Fruit fly (Drosophila melanogaster) whole organism, embryonic: ENCODE results near the gene CG6961.

Experiments used
- CG10565 ChIP-seq: fragments of 200-800 bp; sonication (Bioruptor generic); optimal IDR thresholded peaks from 3 replicates; lab custom pipeline; 2016; ENCODE audit warnings: missing biosample characterization, mild to moderate bottlenecking, missing genetic modification characterization
- CG10654 ChIP-seq: fragments of 200-800 bp; sonication (Bioruptor generic); optimal IDR thresholded peaks from 2 replicates; lab custom pipeline; 2016; ENCODE audit warnings: missing biosample characterization, missing genetic modification characterization
- CG1602 ChIP-seq: fragments of 200-800 bp; sonication (Bioruptor generic); optimal IDR thresholded peaks from 3 replicates; lab custom pipeline; 2016; ENCODE audit warnings: missing biosample characterization, missing genetic modification characterization
- CG16813 ChIP-seq: fragments of 200-800 bp; sonication (Bioruptor generic); IDR thresholded peaks from 3 replicates; pipeline ENCODE4 v1.3.6; 2022; ENCODE audit warnings: missing biosample characterization, missing genetic modification characterization; ENCODE audit not compliant: partially characterized antibody
- CG16815 ChIP-seq: fragments of 200-800 bp; sonication (Bioruptor generic); optimal IDR thresholded peaks from 3 replicates; lab custom pipeline; 2017; ENCODE audit warnings: missing biosample characterization, mild to moderate bottlenecking, missing genetic modification characterization
- CG17359 ChIP-seq: fragments of 200-800 bp; sonication (Bioruptor generic); optimal IDR thresholded peaks from 3 replicates; lab custom pipeline; 2018; ENCODE audit warnings: missing biosample characterization, mild to moderate bottlenecking, missing genetic modification characterization, moderate library complexity
- CG17361 ChIP-seq: fragments of 200-800 bp; sonication (Bioruptor generic); IDR thresholded peaks from 3 replicates; pipeline ENCODE4 v1.3.6; 2022; ENCODE audit warnings: missing biosample characterization, missing genetic modification characterization
- CG18599 ChIP-seq: fragments of 200-800 bp; sonication (Bioruptor generic); optimal IDR thresholded peaks from 3 replicates; lab custom pipeline; 2017; ENCODE audit warnings: missing biosample characterization, missing genetic modification characterization, mild to moderate bottlenecking, moderate library complexity, missing genetic modification reagents
- CG2120 ChIP-seq: fragments of 200-800 bp; sonication (Bioruptor generic); optimal IDR thresholded peaks from 3 replicates; lab custom pipeline; 2016; ENCODE audit warnings: missing biosample characterization, missing genetic modification characterization
- CG34376 ChIP-seq: fragments of 200-800 bp; sonication (Bioruptor generic); optimal IDR thresholded peaks from 2 replicates; lab custom pipeline; 2018; ENCODE audit warnings: missing biosample characterization, mild to moderate bottlenecking, missing genetic modification characterization
- CG3995 ChIP-seq: fragments of 200-800 bp; sonication (Bioruptor generic); optimal IDR thresholded peaks from 3 replicates; lab custom pipeline; 2016; ENCODE audit warnings: missing biosample characterization, missing genetic modification characterization
- CG4424 ChIP-seq: fragments of 200-800 bp; sonication (Bioruptor generic); optimal IDR thresholded peaks from 3 replicates; lab custom pipeline; 2016; ENCODE audit warnings: missing biosample characterization, missing genetic modification characterization
- CG8089 ChIP-seq: fragments of 200-800 bp; sonication (Bioruptor generic); optimal IDR thresholded peaks from 3 replicates; lab custom pipeline; 2016; ENCODE audit warnings: missing biosample characterization, missing genetic modification characterization
- CG8359 ChIP-seq: fragments of 200-800 bp; sonication (Bioruptor generic); optimal IDR thresholded peaks from 2 replicates; lab custom pipeline; 2017; ENCODE audit warnings: missing biosample characterization, mild to moderate bottlenecking, missing genetic modification characterization, borderline replicate concordance
- Chrac-16 ChIP-seq: fragments of 200-800 bp; sonication (Bioruptor generic); optimal IDR thresholded peaks from 3 replicates; lab custom pipeline; 2016; ENCODE audit warnings: missing biosample characterization, missing genetic modification characterization
- CrebB ChIP-seq: fragments of 200-800 bp; sonication (Bioruptor generic); optimal IDR thresholded peaks from 3 replicates; lab custom pipeline; 2018; ENCODE audit warnings: missing biosample characterization, mild to moderate bottlenecking, missing genetic modification characterization
- D19A ChIP-seq: fragments of 200-800 bp; optimal IDR thresholded peaks from 3 replicates; lab custom pipeline; 2019; ENCODE audit warnings: missing biosample characterization, mild to moderate bottlenecking, missing genetic modification characterization, moderate library complexity
- Dek ChIP-seq: fragments of 200-800 bp; sonication (Bioruptor generic); optimal IDR thresholded peaks from 3 replicates; lab custom pipeline; 2019; ENCODE audit warnings: missing biosample characterization, mild to moderate bottlenecking, missing genetic modification characterization, moderate library complexity
- Dip2 ChIP-seq: fragments of 200-800 bp; sonication (Bioruptor generic); IDR thresholded peaks from 2 replicates; pipeline ENCODE4 v1.3.6; 2022; ENCODE audit warnings: missing biosample characterization, missing genetic modification characterization
- H15 ChIP-seq: fragments of 200-800 bp; sonication (Bioruptor generic); IDR thresholded peaks from 3 replicates; pipeline ENCODE4 v1.3.6; 2022; ENCODE audit warnings: missing biosample characterization, missing genetic modification characterization
- Lim3 ChIP-seq: fragments of 200-800 bp; sonication (Bioruptor generic); IDR thresholded peaks from 2 replicates; pipeline ENCODE4 v1.3.6; 2022; ENCODE audit warnings: missing biosample characterization, missing genetic modification characterization
- Med ChIP-seq: fragments of 200-800 bp; sonication (Bioruptor generic); peaks from one replicate; lab custom pipeline; 2016; ENCODE audit warnings: missing biosample characterization, missing genetic modification characterization, mild to moderate bottlenecking, inconsistent platforms, moderate library complexity
- NC2α ChIP-seq: fragments of 200-800 bp; sonication (Bioruptor generic); optimal IDR thresholded peaks from 2 replicates; lab custom pipeline; 2016; ENCODE audit warnings: missing biosample characterization, missing genetic modification characterization
- NK7.1 ChIP-seq: fragments of 200-800 bp; sonication (Bioruptor generic); optimal IDR thresholded peaks from 3 replicates; lab custom pipeline; 2016; ENCODE audit warnings: missing biosample characterization, missing genetic modification characterization
- Nf-YB ChIP-seq: fragments of 200-800 bp; sonication (Bioruptor generic); optimal IDR thresholded peaks from 3 replicates; lab custom pipeline; 2019; ENCODE audit warnings: missing biosample characterization, mild to moderate bottlenecking, missing genetic modification characterization, moderate library complexity
- Ravus ChIP-seq: fragments of 200-800 bp; sonication (Bioruptor generic); IDR thresholded peaks from 2 replicates; pipeline ENCODE4 v1.3.6; 2022; ENCODE audit warnings: missing biosample characterization, missing genetic modification characterization
- Side ChIP-seq: fragments of 200-800 bp; sonication (Bioruptor generic); optimal IDR thresholded peaks from 2 replicates; lab custom pipeline; 2016; ENCODE audit warnings: missing biosample characterization, missing genetic modification characterization
- Sox100B ChIP-seq: fragments of 200-800 bp; sonication (Bioruptor generic); optimal IDR thresholded peaks from 3 replicates; lab custom pipeline; 2018; ENCODE audit warnings: missing biosample characterization, mild to moderate bottlenecking, missing genetic modification characterization
- Trl ChIP-seq, 3 experiments: fragments of >200 bp in 2 of 3; fragments of 200-800 bp in 1 of 3; sonication (Bioruptor generic) in 1 of 3; optimal IDR thresholded peaks; 2 replicates in 1 of 3; 3 replicates in 2 of 3; lab custom pipeline; 2016 to 2017; ENCODE audit warnings: missing biosample characterization in 1 of 3, missing genetic modification characterization in 1 of 3
- Xrp1 ChIP-seq: fragments of 200-800 bp; sonication (Bioruptor generic); IDR thresholded peaks from 2 replicates; pipeline ENCODE4 v1.3.6; 2022; ENCODE audit warnings: missing biosample characterization, missing genetic modification characterization
- YL-1 ChIP-seq: fragments of 200-800 bp; sonication (Bioruptor generic); optimal IDR thresholded peaks from 3 replicates; lab custom pipeline; 2017; ENCODE audit warnings: missing biosample characterization, mild to moderate bottlenecking, missing genetic modification characterization
- az2 ChIP-seq: fragments of 200-800 bp; sonication (Bioruptor generic); optimal IDR thresholded peaks from 3 replicates; lab custom pipeline; 2016; ENCODE audit warnings: missing biosample characterization, missing genetic modification characterization
- bbx ChIP-seq: fragments of 200-800 bp; sonication (Bioruptor generic); IDR thresholded peaks from 2 replicates; pipeline ENCODE4 v1.3.6; 2022; ENCODE audit warnings: missing biosample characterization, missing genetic modification characterization; ENCODE audit not compliant: partially characterized antibody
- bcd ChIP-seq: fragments of 200-800 bp; sonication (Bioruptor generic); optimal IDR thresholded peaks from 2 replicates; lab custom pipeline; 2017; ENCODE audit warnings: missing biosample characterization, mild to moderate bottlenecking, missing genetic modification characterization
- bigmax ChIP-seq: fragments of 200-800 bp; sonication (Bioruptor generic); optimal IDR thresholded peaks from 2 replicates; lab custom pipeline; 2018; ENCODE audit warnings: missing biosample characterization, mild to moderate bottlenecking, missing genetic modification characterization
- cad ChIP-seq: fragments of >200 bp; optimal IDR thresholded peaks from 2 replicates; lab custom pipeline; 2017; ENCODE audit warnings: missing biosample characterization, missing genetic modification characterization
- chm ChIP-seq: fragments of 200-800 bp; sonication (Bioruptor generic); IDR thresholded peaks from 2 replicates; pipeline ENCODE4 v1.3.6; 2022; ENCODE audit warnings: missing biosample characterization, missing genetic modification characterization
- chn ChIP-seq: fragments of 200-800 bp; sonication (Bioruptor generic); optimal IDR thresholded peaks from 2 replicates; lab custom pipeline; 2016; ENCODE audit warnings: missing biosample characterization, missing genetic modification characterization
- dimm ChIP-seq: fragments of 200-800 bp; sonication (Bioruptor generic); IDR thresholded peaks from 2 replicates; pipeline ENCODE4 v1.3.6; 2022; ENCODE audit warnings: missing biosample characterization, missing genetic modification characterization
- disco-r ChIP-seq: fragments of 200-800 bp; sonication (Bioruptor generic); optimal IDR thresholded peaks from 2 replicates; lab custom pipeline; 2016; ENCODE audit warnings: missing biosample characterization, missing genetic modification characterization
- dm ChIP-seq: fragments of 200-800 bp; sonication (Bioruptor generic); optimal IDR thresholded peaks from 3 replicates; lab custom pipeline; 2016; ENCODE audit warnings: missing biosample characterization, missing genetic modification characterization
- emc ChIP-seq: fragments of 200-800 bp; sonication (Bioruptor generic); optimal IDR thresholded peaks from 2 replicates; lab custom pipeline; 2016; ENCODE audit warnings: missing biosample characterization, missing genetic modification characterization
- fd102C ChIP-seq: fragments of 200-800 bp; sonication (Bioruptor generic); optimal IDR thresholded peaks from 2 replicates; lab custom pipeline; 2018; ENCODE audit warnings: missing biosample characterization, mild to moderate bottlenecking, missing genetic modification characterization, moderate library complexity
- fru ChIP-seq: fragments of >200 bp; optimal IDR thresholded peaks from 2 replicates; lab custom pipeline; 2017
- hth ChIP-seq: fragments of >200 bp; optimal IDR thresholded peaks from 2 replicates; lab custom pipeline; 2017; ENCODE audit warnings: inconsistent platforms
- mld ChIP-seq: fragments of 200-800 bp; sonication (Bioruptor generic); IDR thresholded peaks from 3 replicates; pipeline ENCODE4 v1.3.6; 2022; ENCODE audit warnings: missing biosample characterization, missing genetic modification characterization; ENCODE audit not compliant: partially characterized antibody
- shn ChIP-seq: fragments of 200-800 bp; sonication (Bioruptor generic); optimal IDR thresholded peaks from 3 replicates; lab custom pipeline; 2016; ENCODE audit warnings: missing biosample characterization, missing genetic modification characterization
- sim ChIP-seq: fragments of 200-800 bp; sonication (Bioruptor generic); IDR thresholded peaks from 2 replicates; pipeline ENCODE4 v1.3.6; 2022; ENCODE audit warnings: missing biosample characterization, missing genetic modification characterization
- sna ChIP-seq: fragments of 200-800 bp; sonication (Bioruptor generic); IDR thresholded peaks from 2 replicates; pipeline ENCODE4 v1.3.6; 2022; ENCODE audit warnings: missing biosample characterization, missing genetic modification characterization; ENCODE audit not compliant: partially characterized antibody
- tio ChIP-seq: fragments of 200-800 bp; sonication (Bioruptor generic); optimal IDR thresholded peaks from 2 replicates; lab custom pipeline; 2017; ENCODE audit warnings: missing biosample characterization, missing genetic modification characterization, inconsistent platforms
- tna ChIP-seq: fragments of 200-800 bp; sonication (Bioruptor generic); IDR thresholded peaks from 2 replicates; pipeline ENCODE4 v1.3.6; 2022; ENCODE audit warnings: missing biosample characterization, missing genetic modification characterization; ENCODE audit not compliant: partially characterized antibody
- yki ChIP-seq: fragments of >200 bp; optimal IDR thresholded peaks from 3 replicates; lab custom pipeline; 2018
- zen2 ChIP-seq: fragments of 200-800 bp; sonication (Bioruptor generic); IDR thresholded peaks from 3 replicates; pipeline ENCODE4 v1.3.6; 2022; ENCODE audit warnings: missing biosample characterization, missing genetic modification characterization; ENCODE audit not compliant: partially characterized antibody

The CG6961 gene

DNA sequence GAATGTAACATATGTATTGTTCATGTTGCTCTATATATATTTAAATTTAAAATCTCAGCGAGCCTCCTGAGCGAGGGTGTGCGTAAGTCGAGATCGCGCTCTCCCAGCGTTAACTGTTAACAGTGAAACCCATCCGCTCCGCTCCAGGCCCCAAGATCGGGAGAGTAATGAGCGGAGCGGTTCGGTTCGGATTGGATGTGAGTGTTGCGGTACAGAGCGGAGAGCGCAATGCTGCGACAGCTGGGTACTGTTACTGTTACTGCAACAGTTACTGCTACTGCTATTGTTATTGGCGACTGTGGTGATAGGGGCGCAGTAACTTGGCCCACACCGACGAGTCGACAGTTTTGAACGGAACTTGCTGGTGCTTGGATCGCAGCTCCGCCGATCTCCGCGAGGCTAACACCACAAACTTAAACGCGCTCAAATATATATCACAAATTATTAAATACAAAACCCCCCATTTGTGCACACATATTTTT is 44.4 kb upstream of the CG6961 start, which contains the start of gene Pvf1 (continued):
- no peak for TF ChIP-seq cad
- no peak for TF ChIP-seq NC2α (GFP tag; lab: Kevin White, UChicago)
- no peak for TF ChIP-seq tio (GFP tag; lab: Kevin White, UChicago)
- TF ChIP-seq Dek = no peak
- no peak for TF ChIP-seq disco-r (GFP tag; lab: Kevin White, UChicago)
- TF ChIP-seq Dip2 (GFP tag; lab: Robert Waterston, UW) = no peak
- no peak for TF ChIP-seq dimm
- TF ChIP-seq sna (GFP tag; lab: Robert Waterston, UW) = no peak
- TF ChIP-seq CrebB (tag; lab: Kevin White, UChicago) = no peak
- TF ChIP-seq bbx = peak; percentile 37; the same call in 1 of the 2 replicates
- TF ChIP-seq CG3995 = peak; percentile 85
- no peak for TF ChIP-seq CG17361 (GFP tag; lab: Robert Waterston, UW)
- TF ChIP-seq hth (lab: Kevin White, UChicago) = no peak
- TF ChIP-seq Sox100B = no peak
- peak; percentile 67 for TF ChIP-seq D19A (tag; lab: Kevin White, UChicago)
- TF ChIP-seq Xrp1 (GFP tag; lab: Robert Waterston, UW) = peak; percentile 29; the same call in 1 of the 2 replicates
- TF ChIP-seq chn (GFP tag; lab: Kevin White, UChicago) = no peak
- TF ChIP-seq H15 (GFP tag; lab: Robert Waterston, UW) = no peak
- TF ChIP-seq fd102C = no peak
- TF ChIP-seq yki = peak; percentile 35
- no peak for TF ChIP-seq NK7.1 (GFP tag; lab: Kevin White, UChicago)
- TF ChIP-seq chm = peak; percentile 44; the same call in 1 of the 2 replicates
- TF ChIP-seq Trl (optimal IDR thresholded peaks at IDR 0.05; lab: Kevin White, UChicago) = peak; percentile 82
- TF ChIP-seq Trl (GFP tag; optimal IDR thresholded peaks at IDR 0.05; lab: Kevin White, UChicago) = no peak
- no peak for TF ChIP-seq Lim3
- TF ChIP-seq CG34376 (GFP tag; lab: Kevin White, UChicago) = peak; percentile 34
- TF ChIP-seq CG4424 (GFP tag; lab: Kevin White, UChicago) = no peak
- TF ChIP-seq YL-1 = no peak
- no peak for TF ChIP-seq shn
- peak; percentile 23 for TF ChIP-seq Nf-YB (GFP tag; lab: Kevin White, UChicago)
- TF ChIP-seq CG1602 (GFP tag; lab: Kevin White, UChicago) = no peak
- TF ChIP-seq Med (GFP tag; lab: Kevin White, UChicago) = peak; percentile 87

DNA sequence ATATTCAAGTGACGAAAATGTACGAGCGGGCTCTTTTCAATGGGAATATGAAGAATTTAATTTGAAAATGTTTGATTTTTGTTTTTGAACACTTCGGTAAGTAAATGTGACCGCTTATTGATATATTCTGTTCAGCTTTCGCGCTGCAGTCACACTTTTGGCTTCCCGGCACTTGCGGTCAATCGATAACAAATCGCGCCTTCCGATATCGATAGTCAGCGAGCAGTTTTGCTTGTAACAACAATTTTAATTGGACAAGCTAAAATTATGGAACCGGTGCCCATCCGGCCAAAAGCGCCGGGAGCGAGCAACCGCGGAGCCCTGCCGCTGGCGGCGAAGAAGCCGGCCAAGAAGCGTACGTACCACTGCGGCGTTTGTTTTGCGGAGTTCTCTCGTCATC is 42.4 kb upstream of the CG6961 start, which contains the start of gene CG7101:
Gene CG7101 (plus strand): TSS at position 196 of the 400 bp plus-strand sequence.
- TF ChIP-seq fru (lab: Kevin White, UChicago) = no peak
- TF ChIP-seq CG17359 (tag; lab: Kevin White, UChicago) = no peak
- no peak for TF ChIP-seq CG10654
- TF ChIP-seq CG16813 (GFP tag; lab: Robert Waterston, UW) = peak; percentile 57
- no peak for TF ChIP-seq bigmax (GFP tag; lab: Kevin White, UChicago)
- TF ChIP-seq Chrac-16 (GFP tag; lab: Kevin White, UChicago) = no peak
- no peak for TF ChIP-seq az2 (GFP tag; lab: Kevin White, UChicago)
- no peak for TF ChIP-seq CG10565 (GFP tag; lab: Kevin White, UChicago)
- no peak for TF ChIP-seq CG2120
- TF ChIP-seq bcd (GFP tag; lab: Kevin White, UChicago) = no peak
- no peak for TF ChIP-seq CG16815 (GFP tag; lab: Kevin White, UChicago)
- TF ChIP-seq Side (GFP tag; lab: Kevin White, UChicago) = no peak
- TF ChIP-seq CG17361 (GFP tag; lab: Robert Waterston, UW) = no peak
- no peak for TF ChIP-seq dm
- peak; percentile 72 for TF ChIP-seq tna (GFP tag; lab: Robert Waterston, UW)
- peak; percentile 48; the same call in 1 of the 3 replicates for TF ChIP-seq zen2
- no peak for TF ChIP-seq CG8359 (GFP tag; lab: Kevin White, UChicago)
- no peak for TF ChIP-seq CG18599
- no peak for TF ChIP-seq emc (GFP tag; lab: Kevin White, UChicago)
- TF ChIP-seq CG8089 = no peak
- no peak for TF ChIP-seq Ravus
- TF ChIP-seq mld (GFP tag; lab: Robert Waterston, UW) = peak; percentile 61; the same call in 1 of the 3 replicates
- TF ChIP-seq sim (GFP tag; lab: Robert Waterston, UW) = no peak
